Worm (Caenorhabditis elegans): ENCODE measurements around the gene mrps-9.

- TF ChIP-seq ztf-11 (tag; optimal IDR thresholded peaks at IDR 0.05) (no peak), pha-4 (tag; optimal IDR thresholded peaks at IDR 0.05) (no peak), lin-13 (tag; optimal IDR thresholded peaks at IDR 0.05) (no peak), ces-1 (GFP tag; optimal IDR thresholded peaks at IDR 0.05) (no peak), snpc-4 (tag; optimal IDR thresholded peaks at IDR 0.05) (no peak), unc-62 (GFP tag; optimal IDR thresholded peaks at IDR 0.05) (no peak), lsy-2 (tag; optimal IDR thresholded peaks at IDR 0.05) (no peak), unc-39 (tag; optimal IDR thresholded peaks at IDR 0.05) (no peak), mab-5 (tag; optimal IDR thresholded peaks at IDR 0.05) (no peak), elt-1 (tag; optimal IDR thresholded peaks at IDR 0.05; ENCODE audit: borderline replicate concordance, insufficient read depth) (no peak)
These were observed 18.8 kb upstream of the mrps-9 start, which contains the start of gene C02F5.13 for ce11 chrIII:8247051-8247450.

Data from whole organism, mixed stage, embryonic.